Worm (Caenorhabditis elegans) whole organism, early embryonic: Measurements from ENCODE around the gene Y39C12A.9.

Experiments
- B0310.2 ChIP-seq: sonication (generic microtip); optimal IDR thresholded peaks from 2 replicates; lab custom pipeline; 2016; ENCODE audit warnings: mild to moderate bottlenecking, missing genetic modification characterization, missing compliant biosample characterization
- aly-1 ChIP-seq: sonication (generic microtip); optimal IDR thresholded peaks from 2 replicates; lab custom pipeline; 2016; ENCODE audit warnings: missing genetic modification characterization, missing compliant biosample characterization
- ama-1 ChIP-seq: fragments of 150-350 bp; optimal IDR thresholded peaks from 2 replicates; lab custom pipeline; 2014
- ceh-36 ChIP-seq: sonication (generic microtip); optimal IDR thresholded peaks from 2 replicates; lab custom pipeline; 2016; ENCODE audit warnings: missing genetic modification characterization, inconsistent platforms, missing compliant biosample characterization
- ets-7 ChIP-seq: sonication (generic microtip); optimal IDR thresholded peaks from 2 replicates; lab custom pipeline; 2016; ENCODE audit warnings: missing genotype, missing genetic modification characterization, missing compliant biosample characterization
- flt-1 ChIP-seq: fragments of 200-800 bp; sonication (Bioruptor generic); IDR thresholded peaks from 2 replicates; pipeline ENCODE4 v1.3.6; 2022; ENCODE audit warnings: missing genetic modification characterization, missing compliant biosample characterization
- hmbx-1 ChIP-seq: sonication (generic microtip); optimal IDR thresholded peaks from 2 replicates; lab custom pipeline; 2016; ENCODE audit warnings: mild to moderate bottlenecking, missing genetic modification characterization, missing compliant biosample characterization
- hmg-4 ChIP-seq: fragments of 200-800 bp; sonication (Bioruptor generic); optimal IDR thresholded peaks from 2 replicates; lab custom pipeline; 2018; ENCODE audit warnings: mild to moderate bottlenecking, missing genetic modification characterization, missing compliant biosample characterization
- pes-1 ChIP-seq: fragments of 200-800 bp; sonication (Bioruptor generic); IDR thresholded peaks from 2 replicates; pipeline ENCODE4 v1.3.6; 2022; ENCODE audit warnings: missing genetic modification reagents, missing genetic modification characterization, missing compliant biosample characterization
- scrt-1 ChIP-seq: fragments of 200-800 bp; sonication (Bioruptor generic); IDR thresholded peaks from 2 replicates; pipeline ENCODE4 v1.3.6; 2022; ENCODE audit warnings: missing genetic modification characterization, missing compliant biosample characterization
- tbx-37 ChIP-seq: fragments of 200-800 bp; sonication (Bioruptor generic); conservative IDR thresholded peaks from 2 replicates; pipeline ENCODE4 v1.3.6; 2022; ENCODE audit warnings: missing genetic modification reagents, missing genetic modification characterization, missing compliant biosample characterization

DNA sequence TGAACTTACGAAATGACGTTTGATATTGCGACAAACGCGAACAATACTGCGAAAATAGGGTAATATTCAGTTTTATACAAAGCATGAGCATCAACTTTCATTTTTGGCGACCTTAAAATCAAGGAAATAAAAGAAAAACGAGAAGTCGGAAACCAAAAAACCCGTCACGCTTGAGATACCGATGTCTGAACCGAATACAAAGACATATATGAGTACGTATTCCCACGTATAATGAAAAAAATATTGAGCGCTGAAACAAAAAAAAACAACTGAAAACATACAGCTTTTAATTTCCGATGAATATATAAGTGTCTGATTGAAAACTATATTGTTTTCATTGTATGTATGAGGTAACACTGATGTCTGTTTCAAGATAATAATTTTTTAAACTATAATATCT is 29.3 kb downstream of the Y39C12A.9 start, which contains the start of gene sre-18:
- TF ChIP-seq ets-7 (tag; lab: Kevin White, UChicago) (no peak), hmbx-1 (no peak), ama-1 (lab: Kevin White, UChicago) (no peak), aly-1 (no peak), ceh-36 (no peak), B0310.2 (tag; lab: Kevin White, UChicago) (no peak), hmg-4 (GFP tag; lab: Kevin White, UChicago) (no peak), pes-1 (no peak), tbx-37 (GFP tag; lab: Robert Waterston, UW) (no peak), flt-1 (GFP tag; lab: Robert Waterston, UW) (no peak), scrt-1 (GFP tag; lab: Robert Waterston, UW) (no peak)
